Worm (Caenorhabditis elegans) whole organism, L3 larva: ENCODE results near the gene rbm-17.

ENCODE experiments used
- R02D3.7 ChIP-seq: fragments of 150-350 bp; optimal IDR thresholded peaks from 2 replicates; lab custom pipeline; 2014; ENCODE audit warnings: missing biosample characterization, missing genetic modification characterization
- ZK546.5 ChIP-seq: sonication (generic microtip); optimal IDR thresholded peaks from 2 replicates; lab custom pipeline; 2017; ENCODE audit warnings: missing biosample characterization, missing genetic modification characterization
- aly-2 ChIP-seq: fragments of 150-350 bp; optimal IDR thresholded peaks from 2 replicates; lab custom pipeline; 2014; ENCODE audit warnings: missing biosample characterization, missing genetic modification characterization
- ama-1 ChIP-seq: fragments of 150-350 bp; optimal IDR thresholded peaks from 2 replicates; lab custom pipeline; 2018
- ceh-16 ChIP-seq: sonication (generic microtip); optimal IDR thresholded peaks from 2 replicates; lab custom pipeline; 2017; ENCODE audit warnings: missing biosample characterization, missing genetic modification characterization
- ceh-28 ChIP-seq: fragments of 150-350 bp; optimal IDR thresholded peaks from 2 replicates; lab custom pipeline; 2014; ENCODE audit warnings: missing biosample characterization, missing genetic modification reagents, missing genetic modification characterization
- ceh-82 ChIP-seq: fragments of 150-350 bp; optimal IDR thresholded peaks from 2 replicates; lab custom pipeline; 2014; ENCODE audit warnings: missing biosample characterization, missing genetic modification characterization
- ceh-9 ChIP-seq: sonication (generic microtip); optimal IDR thresholded peaks from 2 replicates; lab custom pipeline; 2018; ENCODE audit warnings: missing biosample characterization, missing genetic modification characterization
- egl-27 ChIP-seq: sonication (generic microtip); optimal IDR thresholded peaks from 4 replicates; lab custom pipeline; 2017; ENCODE audit warnings: missing biosample characterization, missing genetic modification reagents, missing genetic modification characterization
- egl-5 ChIP-seq: fragments of 150-350 bp; optimal IDR thresholded peaks from 2 replicates; lab custom pipeline; 2017; ENCODE audit warnings: missing biosample characterization, missing genetic modification reagents, missing genetic modification characterization, inconsistent platforms
- elt-1 ChIP-seq: fragments of 150-350 bp; optimal IDR thresholded peaks from 2 replicates; lab custom pipeline; 2014; ENCODE audit warnings: missing biosample characterization, missing genetic modification characterization
- elt-2 ChIP-seq: sonication (generic microtip); optimal IDR thresholded peaks from 2 replicates; lab custom pipeline; 2016; ENCODE audit warnings: missing genetic modification reagents, mild to moderate bottlenecking, missing genetic modification characterization, missing compliant biosample characterization
- elt-3 ChIP-seq, 3 experiments: fragments of 150-350 bp in 1 of 3; sonication (generic microtip) in 2 of 3; optimal IDR thresholded peaks; 2 replicates in 2 of 3; 4 replicates in 1 of 3; lab custom pipeline; 2014 to 2017; ENCODE audit warnings: missing biosample characterization in 3 of 3, missing genetic modification characterization in 3 of 3
- eor-1 ChIP-seq, 2 experiments: fragments of 150-350 bp; optimal IDR thresholded peaks; 2 replicates each; lab custom pipeline; 2014 to 2018; ENCODE audit warnings: missing biosample characterization in 2 of 2, missing genetic modification characterization in 2 of 2
- fkh-10 ChIP-seq: sonication (generic microtip); optimal IDR thresholded peaks from 2 replicates; lab custom pipeline; 2017; ENCODE audit warnings: missing biosample characterization, missing genetic modification reagents, missing genetic modification characterization
- fkh-2 ChIP-seq: fragments of 150-350 bp; optimal IDR thresholded peaks from 2 replicates; lab custom pipeline; 2014; ENCODE audit warnings: missing biosample characterization, missing genetic modification reagents, missing genetic modification characterization
- fos-1 ChIP-seq: fragments of 150-350 bp; optimal IDR thresholded peaks from 2 replicates; lab custom pipeline; 2014; ENCODE audit warnings: missing biosample characterization, missing genetic modification characterization
- hmg-11 ChIP-seq: sonication (generic microtip); optimal IDR thresholded peaks from 2 replicates; lab custom pipeline; 2016; ENCODE audit warnings: missing genetic modification characterization, missing compliant biosample characterization
- jun-1 ChIP-seq: fragments of 150-350 bp; optimal IDR thresholded peaks from 2 replicates; lab custom pipeline; 2014; ENCODE audit warnings: missing biosample characterization, missing genetic modification reagents, missing genetic modification characterization
- lin-15B ChIP-seq: fragments of 150-350 bp; optimal IDR thresholded peaks from 2 replicates; lab custom pipeline; 2014; ENCODE audit warnings: missing biosample characterization, missing genetic modification characterization
- lin-39 ChIP-seq: fragments of 150-350 bp; optimal IDR thresholded peaks from 2 replicates; lab custom pipeline; 2018; ENCODE audit warnings: missing biosample characterization, missing genetic modification reagents, missing genetic modification characterization
- lsy-12 ChIP-seq: sonication (generic microtip); optimal IDR thresholded peaks from 2 replicates; lab custom pipeline; 2016; ENCODE audit warnings: mild to moderate bottlenecking, missing genetic modification characterization, missing compliant biosample characterization
- mdl-1 ChIP-seq: fragments of 150-350 bp; optimal IDR thresholded peaks from 2 replicates; lab custom pipeline; 2014; ENCODE audit warnings: missing biosample characterization, missing genetic modification characterization
- mml-1 ChIP-seq: fragments of 150-350 bp; sonication (generic microtip); optimal IDR thresholded peaks from 3 replicates; lab custom pipeline; 2014; ENCODE audit warnings: missing biosample characterization, missing genetic modification characterization
- nfya-1 ChIP-seq: sonication (generic microtip); optimal IDR thresholded peaks from 2 replicates; lab custom pipeline; 2017; ENCODE audit warnings: missing genetic modification characterization, mild to moderate bottlenecking, missing compliant biosample characterization, antibody characterized with exemption, moderate library complexity; ENCODE audit not compliant: insufficient read depth
- nhr-11 ChIP-seq: fragments of 150-350 bp; optimal IDR thresholded peaks from 2 replicates; lab custom pipeline; 2014; ENCODE audit warnings: missing biosample characterization, missing genetic modification characterization
- nhr-12 ChIP-seq: fragments of 150-350 bp; optimal IDR thresholded peaks from 2 replicates; lab custom pipeline; 2014; ENCODE audit warnings: missing biosample characterization, missing genetic modification characterization
- nhr-23 ChIP-seq: fragments of 150-350 bp; optimal IDR thresholded peaks from 2 replicates; lab custom pipeline; 2014; ENCODE audit warnings: missing biosample characterization, missing genetic modification reagents, missing genetic modification characterization
- nhr-237 ChIP-seq: fragments of 150-350 bp; optimal IDR thresholded peaks from 2 replicates; lab custom pipeline; 2014; ENCODE audit warnings: missing biosample characterization, missing genetic modification characterization
- nhr-25 ChIP-seq: sonication (generic microtip); optimal IDR thresholded peaks from 2 replicates; lab custom pipeline; 2017; ENCODE audit warnings: missing biosample characterization, missing genetic modification characterization
- nhr-28 ChIP-seq: fragments of 150-350 bp; optimal IDR thresholded peaks from 2 replicates; lab custom pipeline; 2014; ENCODE audit warnings: missing biosample characterization, missing genetic modification characterization
- nhr-43 ChIP-seq: sonication (generic microtip); optimal IDR thresholded peaks from 2 replicates; lab custom pipeline; 2016; ENCODE audit warnings: mild to moderate bottlenecking, missing genetic modification characterization, missing compliant biosample characterization; ENCODE audit not compliant: poor library complexity, severe bottlenecking
- nhr-67 ChIP-seq: fragments of 150-350 bp; optimal IDR thresholded peaks from 2 replicates; lab custom pipeline; 2014; ENCODE audit warnings: missing biosample characterization, missing genetic modification characterization
- nhr-76 ChIP-seq: fragments of 150-350 bp; sonication (generic microtip); optimal IDR thresholded peaks from 5 replicates; lab custom pipeline; 2014; ENCODE audit warnings: missing biosample characterization, missing genetic modification characterization
- pha-4 ChIP-seq: fragments of 150-350 bp; optimal IDR thresholded peaks from 2 replicates; lab custom pipeline; 2014; ENCODE audit warnings: missing biosample characterization, missing genetic modification reagents, missing genetic modification characterization
- pqm-1 ChIP-seq: fragments of 150-350 bp; optimal IDR thresholded peaks from 2 replicates; lab custom pipeline; 2017; ENCODE audit warnings: missing biosample characterization, missing genetic modification characterization, inconsistent platforms
- sea-2 ChIP-seq: fragments of 150-350 bp; sonication (generic microtip); optimal IDR thresholded peaks from 4 replicates; lab custom pipeline; 2014; ENCODE audit warnings: missing biosample characterization, missing genetic modification reagents, missing genetic modification characterization
- skn-1 ChIP-seq: fragments of 150-350 bp; optimal IDR thresholded peaks from 2 replicates; lab custom pipeline; 2014; ENCODE audit warnings: missing biosample characterization, missing genetic modification characterization
- snpc-4 ChIP-seq: fragments of 150-350 bp; optimal IDR thresholded peaks from 2 replicates; lab custom pipeline; 2014; ENCODE audit warnings: missing biosample characterization, missing genetic modification characterization
- tbx-2 ChIP-seq: sonication (generic microtip); optimal IDR thresholded peaks from 2 replicates; lab custom pipeline; 2016; ENCODE audit warnings: mild to moderate bottlenecking, missing genetic modification characterization, missing compliant biosample characterization
- unc-39 ChIP-seq: sonication (generic microtip); optimal IDR thresholded peaks from 4 replicates; lab custom pipeline; 2017; ENCODE audit warnings: missing biosample characterization, missing genetic modification characterization
- unc-62 ChIP-seq: fragments of 150-350 bp; sonication (generic microtip); optimal IDR thresholded peaks from 4 replicates; lab custom pipeline; 2014; ENCODE audit warnings: missing biosample characterization, missing genetic modification reagents, missing genetic modification characterization
- zag-1 ChIP-seq: fragments of 150-350 bp; optimal IDR thresholded peaks from 2 replicates; lab custom pipeline; 2014; ENCODE audit warnings: missing biosample characterization, missing genetic modification characterization
- ztf-11 ChIP-seq: fragments of 150-350 bp; optimal IDR thresholded peaks from 2 replicates; lab custom pipeline; 2014; ENCODE audit warnings: missing biosample characterization, missing genetic modification characterization
- ztf-4 ChIP-seq: fragments of 150-350 bp; optimal IDR thresholded peaks from 2 replicates; lab custom pipeline; 2014; ENCODE audit warnings: missing biosample characterization, missing genetic modification characterization

Gene rbm-17

ce11 chrIV:11638016-11638415, at the start of gene rbm-17:
Gene rbm-17 (plus strand): TSS chrIV:11638316.
- TF ChIP-seq R02D3.7 (tag; lab: Kevin White, UChicago) (no peak), zag-1 (tag; lab: Kevin White, UChicago) (no peak), snpc-4 (tag; lab: Kevin White, UChicago) (no peak), egl-27 (tag; lab: Kevin White, UChicago) (no peak), ama-1 (lab: Kevin White, UChicago) (no peak), fkh-2 (no peak), aly-2 (tag; lab: Kevin White, UChicago) (no peak), nhr-12 (tag; lab: Kevin White, UChicago) (no peak), ceh-82 (tag; lab: Kevin White, UChicago) (no peak), nhr-43 (tag; lab: Kevin White, UChicago) (no peak), elt-3 (tag; optimal IDR thresholded peaks at IDR 0.05; lab: Kevin White, UChicago) (no peak), ceh-28 (no peak), egl-5 (tag; lab: Kevin White, UChicago) (no peak), ztf-11 (tag; lab: Kevin White, UChicago) (no peak), ztf-4 (tag; lab: Kevin White, UChicago) (no peak), elt-2 (no peak), hmg-11 (tag; lab: Kevin White, UChicago) (no peak), lin-15B (tag; lab: Kevin White, UChicago) (no peak), nhr-28 (tag; lab: Kevin White, UChicago) (no peak), lsy-12 (no peak)

- TF ChIP-seq nfya-1 (tag; lab: Kevin White, UChicago) (no peak), nhr-67 (tag; lab: Kevin White, UChicago) (no peak), lin-39 (tag; lab: Kevin White, UChicago) (no peak), pqm-1 (tag; lab: Kevin White, UChicago) (no peak), eor-1 (tag; optimal IDR thresholded peaks at IDR 0.05; lab: Kevin White, UChicago) (no peak), mml-1 (tag; lab: Kevin White, UChicago) (no peak), fkh-2 (no peak), sea-2 (GFP tag; lab: Kevin White, UChicago) (no peak), nhr-76 (tag; lab: Kevin White, UChicago) (no peak), nhr-28 (tag; lab: Kevin White, UChicago) (no peak), lsy-12 (no peak), unc-39 (tag; lab: Kevin White, UChicago) (no peak), mdl-1 (tag; lab: Kevin White, UChicago) (no peak), unc-62 (GFP tag; lab: Kevin White, UChicago) (no peak), jun-1 (tag; lab: Kevin White, UChicago) (no peak), nhr-237 (no peak), nhr-43 (tag; lab: Kevin White, UChicago) (no peak), ceh-9 (tag; lab: Kevin White, UChicago) (no peak)
Observed at ce11 chrIV:11592165-11592564, 46.0 kb upstream of the rbm-17 start, which contains the start of gene spe-36. Gene spe-36 (minus strand): TSS chrIV:11592265.

- TF ChIP-seq ama-1 (lab: Kevin White, UChicago): peak; percentile 18
- no peak for TF ChIP-seq lin-39 (tag; lab: Kevin White, UChicago)
- no peak for TF ChIP-seq hmg-11 (tag; lab: Kevin White, UChicago)
- peak; percentile 61 for TF ChIP-seq nhr-23 (tag; lab: Kevin White, UChicago)
- no peak for TF ChIP-seq eor-1 (tag; optimal IDR thresholded peaks at IDR 0.05; lab: Kevin White, UChicago)
- TF ChIP-seq fkh-10 (GFP tag; lab: Kevin White, UChicago): no peak
- no peak for TF ChIP-seq lsy-12
- TF ChIP-seq ceh-28: no peak
- TF ChIP-seq tbx-2: no peak
- no peak for TF ChIP-seq sea-2 (GFP tag; lab: Kevin White, UChicago)
- no peak for TF ChIP-seq jun-1 (tag; lab: Kevin White, UChicago)
- TF ChIP-seq aly-2 (tag; lab: Kevin White, UChicago): no peak
- no peak for TF ChIP-seq skn-1 (tag; lab: Kevin White, UChicago)
- no peak for TF ChIP-seq nhr-11 (tag; lab: Kevin White, UChicago)
- TF ChIP-seq ceh-9 (tag; lab: Kevin White, UChicago): no peak
- no peak for TF ChIP-seq elt-1 (tag; lab: Kevin White, UChicago)
- TF ChIP-seq nhr-237: no peak
- TF ChIP-seq unc-39 (tag; lab: Kevin White, UChicago): no peak
- no peak for TF ChIP-seq ceh-16 (tag; lab: Kevin White, UChicago)
- no peak for TF ChIP-seq ZK546.5 (tag; lab: Kevin White, UChicago)
- TF ChIP-seq ceh-82 (tag; lab: Kevin White, UChicago): no peak
- no peak for TF ChIP-seq mml-1 (tag; lab: Kevin White, UChicago)
- TF ChIP-seq elt-3 (tag; optimal IDR thresholded peaks at IDR 0.05; lab: Kevin White, UChicago): no peak
- no peak for TF ChIP-seq fos-1 (tag; lab: Kevin White, UChicago)
- peak; percentile 82 for TF ChIP-seq pha-4 (tag; lab: Kevin White, UChicago)
- TF ChIP-seq zag-1 (tag; lab: Kevin White, UChicago): no peak
- TF ChIP-seq egl-5 (tag; lab: Kevin White, UChicago): no peak
- no peak for TF ChIP-seq ztf-4 (tag; lab: Kevin White, UChicago)
- peak; percentile 81 for TF ChIP-seq R02D3.7 (tag; lab: Kevin White, UChicago)
- no peak for TF ChIP-seq fkh-2
- TF ChIP-seq lin-15B (tag; lab: Kevin White, UChicago): peak; percentile 67
- TF ChIP-seq ztf-11 (tag; lab: Kevin White, UChicago): no peak
- no peak for TF ChIP-seq nhr-76 (tag; lab: Kevin White, UChicago)
- TF ChIP-seq nhr-25 (tag; lab: Kevin White, UChicago): no peak
- TF ChIP-seq snpc-4 (tag; lab: Kevin White, UChicago): no peak
- TF ChIP-seq nhr-12 (tag; lab: Kevin White, UChicago): no peak
- TF ChIP-seq egl-27 (tag; lab: Kevin White, UChicago): no peak
- no peak for TF ChIP-seq pqm-1 (tag; lab: Kevin White, UChicago)
Observed at ce11 chrIV:11592820-11593219, 45.3 kb upstream of the rbm-17 start.
